Worm (Caenorhabditis elegans) whole organism, L3 larva: Measurements from ENCODE around the gene gcy-37.

Source experiments
- R02D3.7 ChIP-seq: fragments of 150-350 bp; optimal IDR thresholded peaks from 2 replicates; lab custom pipeline; 2014; ENCODE audit warnings: missing biosample characterization, missing genetic modification characterization
- ZK546.5 ChIP-seq: sonication (generic microtip); optimal IDR thresholded peaks from 2 replicates; lab custom pipeline; 2017; ENCODE audit warnings: missing biosample characterization, missing genetic modification characterization
- aly-2 ChIP-seq: fragments of 150-350 bp; optimal IDR thresholded peaks from 2 replicates; lab custom pipeline; 2014; ENCODE audit warnings: missing biosample characterization, missing genetic modification characterization
- ama-1 ChIP-seq: fragments of 150-350 bp; optimal IDR thresholded peaks from 2 replicates; lab custom pipeline; 2018
- ceh-16 ChIP-seq: sonication (generic microtip); optimal IDR thresholded peaks from 2 replicates; lab custom pipeline; 2017; ENCODE audit warnings: missing biosample characterization, missing genetic modification characterization
- ceh-28 ChIP-seq: fragments of 150-350 bp; optimal IDR thresholded peaks from 2 replicates; lab custom pipeline; 2014; ENCODE audit warnings: missing biosample characterization, missing genetic modification reagents, missing genetic modification characterization
- ceh-82 ChIP-seq: fragments of 150-350 bp; optimal IDR thresholded peaks from 2 replicates; lab custom pipeline; 2014; ENCODE audit warnings: missing biosample characterization, missing genetic modification characterization
- ceh-9 ChIP-seq: sonication (generic microtip); optimal IDR thresholded peaks from 2 replicates; lab custom pipeline; 2018; ENCODE audit warnings: missing biosample characterization, missing genetic modification characterization
- egl-27 ChIP-seq: sonication (generic microtip); optimal IDR thresholded peaks from 4 replicates; lab custom pipeline; 2017; ENCODE audit warnings: missing biosample characterization, missing genetic modification reagents, missing genetic modification characterization
- egl-5 ChIP-seq: fragments of 150-350 bp; optimal IDR thresholded peaks from 2 replicates; lab custom pipeline; 2017; ENCODE audit warnings: missing biosample characterization, missing genetic modification reagents, missing genetic modification characterization, inconsistent platforms
- elt-1 ChIP-seq: fragments of 150-350 bp; optimal IDR thresholded peaks from 2 replicates; lab custom pipeline; 2014; ENCODE audit warnings: missing biosample characterization, missing genetic modification characterization
- elt-2 ChIP-seq: sonication (generic microtip); optimal IDR thresholded peaks from 2 replicates; lab custom pipeline; 2016; ENCODE audit warnings: missing genetic modification reagents, mild to moderate bottlenecking, missing genetic modification characterization, missing compliant biosample characterization
- elt-3 ChIP-seq, 3 experiments: fragments of 150-350 bp in 1 of 3; sonication (generic microtip) in 2 of 3; optimal IDR thresholded peaks; 2 replicates in 2 of 3; 4 replicates in 1 of 3; lab custom pipeline; 2014 to 2017; ENCODE audit warnings: missing biosample characterization in 3 of 3, missing genetic modification characterization in 3 of 3
- eor-1 ChIP-seq, 2 experiments: fragments of 150-350 bp; optimal IDR thresholded peaks; 2 replicates each; lab custom pipeline; 2014 to 2018; ENCODE audit warnings: missing biosample characterization in 2 of 2, missing genetic modification characterization in 2 of 2
- fkh-10 ChIP-seq: sonication (generic microtip); optimal IDR thresholded peaks from 2 replicates; lab custom pipeline; 2017; ENCODE audit warnings: missing biosample characterization, missing genetic modification reagents, missing genetic modification characterization
- fkh-2 ChIP-seq: fragments of 150-350 bp; optimal IDR thresholded peaks from 2 replicates; lab custom pipeline; 2014; ENCODE audit warnings: missing biosample characterization, missing genetic modification reagents, missing genetic modification characterization
- fos-1 ChIP-seq: fragments of 150-350 bp; optimal IDR thresholded peaks from 2 replicates; lab custom pipeline; 2014; ENCODE audit warnings: missing biosample characterization, missing genetic modification characterization
- hmg-11 ChIP-seq: sonication (generic microtip); optimal IDR thresholded peaks from 2 replicates; lab custom pipeline; 2016; ENCODE audit warnings: missing genetic modification characterization, missing compliant biosample characterization
- jun-1 ChIP-seq: fragments of 150-350 bp; optimal IDR thresholded peaks from 2 replicates; lab custom pipeline; 2014; ENCODE audit warnings: missing biosample characterization, missing genetic modification reagents, missing genetic modification characterization
- lin-15B ChIP-seq: fragments of 150-350 bp; optimal IDR thresholded peaks from 2 replicates; lab custom pipeline; 2014; ENCODE audit warnings: missing biosample characterization, missing genetic modification characterization
- lin-39 ChIP-seq: fragments of 150-350 bp; optimal IDR thresholded peaks from 2 replicates; lab custom pipeline; 2018; ENCODE audit warnings: missing biosample characterization, missing genetic modification reagents, missing genetic modification characterization
- lsy-12 ChIP-seq: sonication (generic microtip); optimal IDR thresholded peaks from 2 replicates; lab custom pipeline; 2016; ENCODE audit warnings: mild to moderate bottlenecking, missing genetic modification characterization, missing compliant biosample characterization
- mdl-1 ChIP-seq: fragments of 150-350 bp; optimal IDR thresholded peaks from 2 replicates; lab custom pipeline; 2014; ENCODE audit warnings: missing biosample characterization, missing genetic modification characterization
- nfya-1 ChIP-seq: sonication (generic microtip); optimal IDR thresholded peaks from 2 replicates; lab custom pipeline; 2017; ENCODE audit warnings: missing genetic modification characterization, mild to moderate bottlenecking, missing compliant biosample characterization, antibody characterized with exemption, moderate library complexity; ENCODE audit not compliant: insufficient read depth
- nhr-11 ChIP-seq: fragments of 150-350 bp; optimal IDR thresholded peaks from 2 replicates; lab custom pipeline; 2014; ENCODE audit warnings: missing biosample characterization, missing genetic modification characterization
- nhr-23 ChIP-seq: fragments of 150-350 bp; optimal IDR thresholded peaks from 2 replicates; lab custom pipeline; 2014; ENCODE audit warnings: missing biosample characterization, missing genetic modification reagents, missing genetic modification characterization
- nhr-237 ChIP-seq: fragments of 150-350 bp; optimal IDR thresholded peaks from 2 replicates; lab custom pipeline; 2014; ENCODE audit warnings: missing biosample characterization, missing genetic modification characterization
- nhr-25 ChIP-seq: sonication (generic microtip); optimal IDR thresholded peaks from 2 replicates; lab custom pipeline; 2017; ENCODE audit warnings: missing biosample characterization, missing genetic modification characterization
- nhr-28 ChIP-seq: fragments of 150-350 bp; optimal IDR thresholded peaks from 2 replicates; lab custom pipeline; 2014; ENCODE audit warnings: missing biosample characterization, missing genetic modification characterization
- nhr-43 ChIP-seq: sonication (generic microtip); optimal IDR thresholded peaks from 2 replicates; lab custom pipeline; 2016; ENCODE audit warnings: mild to moderate bottlenecking, missing genetic modification characterization, missing compliant biosample characterization; ENCODE audit not compliant: poor library complexity, severe bottlenecking
- nhr-67 ChIP-seq: fragments of 150-350 bp; optimal IDR thresholded peaks from 2 replicates; lab custom pipeline; 2014; ENCODE audit warnings: missing biosample characterization, missing genetic modification characterization
- nhr-76 ChIP-seq: fragments of 150-350 bp; sonication (generic microtip); optimal IDR thresholded peaks from 5 replicates; lab custom pipeline; 2014; ENCODE audit warnings: missing biosample characterization, missing genetic modification characterization
- nhr-77 ChIP-seq: fragments of 150-350 bp; optimal IDR thresholded peaks from 2 replicates; lab custom pipeline; 2014; ENCODE audit warnings: missing biosample characterization, missing genetic modification characterization
- pha-4 ChIP-seq: fragments of 150-350 bp; optimal IDR thresholded peaks from 2 replicates; lab custom pipeline; 2014; ENCODE audit warnings: missing biosample characterization, missing genetic modification reagents, missing genetic modification characterization
- skn-1 ChIP-seq: fragments of 150-350 bp; optimal IDR thresholded peaks from 2 replicates; lab custom pipeline; 2014; ENCODE audit warnings: missing biosample characterization, missing genetic modification characterization
- snpc-4 ChIP-seq: fragments of 150-350 bp; optimal IDR thresholded peaks from 2 replicates; lab custom pipeline; 2014; ENCODE audit warnings: missing biosample characterization, missing genetic modification characterization
- tbx-2 ChIP-seq: sonication (generic microtip); optimal IDR thresholded peaks from 2 replicates; lab custom pipeline; 2016; ENCODE audit warnings: mild to moderate bottlenecking, missing genetic modification characterization, missing compliant biosample characterization
- unc-39 ChIP-seq: sonication (generic microtip); optimal IDR thresholded peaks from 4 replicates; lab custom pipeline; 2017; ENCODE audit warnings: missing biosample characterization, missing genetic modification characterization
- zag-1 ChIP-seq: fragments of 150-350 bp; optimal IDR thresholded peaks from 2 replicates; lab custom pipeline; 2014; ENCODE audit warnings: missing biosample characterization, missing genetic modification characterization
- ztf-11 ChIP-seq: fragments of 150-350 bp; optimal IDR thresholded peaks from 2 replicates; lab custom pipeline; 2014; ENCODE audit warnings: missing biosample characterization, missing genetic modification characterization
- ztf-4 ChIP-seq: fragments of 150-350 bp; optimal IDR thresholded peaks from 2 replicates; lab custom pipeline; 2014; ENCODE audit warnings: missing biosample characterization, missing genetic modification characterization

gcy-37 gene

ce11 chrIV:2193037-2193436 is 34.1 kb upstream of the gcy-37 start:
- TF ChIP-seq lin-39 (tag; lab: Kevin White, UChicago) (peak; percentile 0), tbx-2 (tag; lab: Kevin White, UChicago) (no peak), nhr-25 (tag; lab: Kevin White, UChicago) (peak; percentile 17)

ce11 chrIV:2177545-2177944 is 18.6 kb upstream of the gcy-37 start, which contains the start of gene hrpu-2:
Gene hrpu-2, plus strand, starts transcription at chrIV:2177896.
- TF ChIP-seq lin-15B (tag; lab: Kevin White, UChicago) (peak; percentile 89), fkh-2 (tag; lab: Kevin White, UChicago) (no peak), jun-1 (tag; lab: Kevin White, UChicago) (peak; percentile 81), ztf-4 (tag; lab: Kevin White, UChicago) (no peak), ceh-16 (tag; lab: Kevin White, UChicago) (no peak), nhr-25 (tag; lab: Kevin White, UChicago) (peak; percentile 68), egl-5 (tag; lab: Kevin White, UChicago) (no peak), ztf-11 (tag; lab: Kevin White, UChicago) (no peak), nhr-67 (no peak), hmg-11 (tag; lab: Kevin White, UChicago) (peak; percentile 9), nhr-237 (tag; lab: Kevin White, UChicago) (no peak), nhr-23 (tag; lab: Kevin White, UChicago) (peak; percentile 78), lin-39 (tag; lab: Kevin White, UChicago) (peak; percentile 85), egl-27 (tag; lab: Kevin White, UChicago) (peak; percentile 16), R02D3.7 (peak; percentile 65), fos-1 (tag; lab: Kevin White, UChicago) (no peak), ceh-28 (tag; lab: Kevin White, UChicago) (peak; percentile 79), mdl-1 (no peak), ZK546.5 (tag; lab: Kevin White, UChicago) (no peak), fkh-10 (GFP tag; lab: Kevin White, UChicago) (peak; percentile 78), nfya-1 (tag; lab: Kevin White, UChicago) (peak; percentile 84), eor-1 (tag; optimal IDR thresholded peaks at IDR 0.05; lab: Kevin White, UChicago) (no peak), elt-2 (tag; lab: Kevin White, UChicago) (peak; percentile 36), unc-39 (tag; lab: Kevin White, UChicago) (no peak), ceh-82 (tag; lab: Kevin White, UChicago) (peak; percentile 77), nhr-11 (tag; lab: Kevin White, UChicago) (peak; percentile 15), lsy-12 (tag; lab: Kevin White, UChicago) (peak; percentile 76), nhr-28 (tag; lab: Kevin White, UChicago) (no peak), skn-1 (tag; lab: Kevin White, UChicago) (peak; percentile 81), pha-4 (tag; lab: Kevin White, UChicago) (peak; percentile 78), elt-1 (tag; lab: Kevin White, UChicago) (no peak), nhr-76 (tag; lab: Kevin White, UChicago) (no peak), snpc-4 (tag; lab: Kevin White, UChicago) (peak; percentile 68), nhr-43 (tag; lab: Kevin White, UChicago) (peak; percentile 77), zag-1 (tag; lab: Kevin White, UChicago) (peak; percentile 2), ama-1 (lab: Kevin White, UChicago) (peak; percentile 24), tbx-2 (tag; lab: Kevin White, UChicago) (peak; percentile 79)

ce11 chrIV:2175291-2175690 is 16.3 kb upstream of the gcy-37 start, which contains the start of gene C54E4.1:
Gene C54E4.1, plus strand, starts transcription at chrIV:2175591.
- TF ChIP-seq ztf-4 (tag; lab: Kevin White, UChicago) (no peak), aly-2 (tag; lab: Kevin White, UChicago) (no peak), R02D3.7 (no peak), egl-27 (tag; lab: Kevin White, UChicago) (no peak), elt-3 (tag; optimal IDR thresholded peaks at IDR 0.05; lab: Kevin White, UChicago) (no peak), lin-15B (tag; lab: Kevin White, UChicago) (no peak), ztf-11 (tag; lab: Kevin White, UChicago) (no peak), ceh-82 (tag; lab: Kevin White, UChicago) (no peak), unc-39 (tag; lab: Kevin White, UChicago) (no peak), zag-1 (tag; lab: Kevin White, UChicago) (no peak), hmg-11 (tag; lab: Kevin White, UChicago) (no peak), mdl-1 (no peak), snpc-4 (tag; lab: Kevin White, UChicago) (no peak), fos-1 (tag; lab: Kevin White, UChicago) (no peak), pha-4 (tag; lab: Kevin White, UChicago) (no peak), ceh-16 (tag; lab: Kevin White, UChicago) (no peak), elt-1 (tag; lab: Kevin White, UChicago) (no peak), ceh-9 (tag; lab: Kevin White, UChicago) (no peak), nhr-77 (tag; lab: Kevin White, UChicago) (no peak)
